Worm (Caenorhabditis elegans) whole organism, dauer: ENCODE data around the gene DC2.5.
"Not testable (repeated sequence)": the region's sequence is repeated elsewhere in the genome, so short reads cannot be mapped to it uniquely, and the experiment has no call there.

Experiments used
- unc-62 ChIP-seq: sonication (generic microtip); optimal IDR thresholded peaks from 2 replicates; lab custom pipeline; 2017; ENCODE audit warnings: missing biosample characterization, missing genetic modification reagents, missing genetic modification characterization

Gene DC2.5

DNA sequence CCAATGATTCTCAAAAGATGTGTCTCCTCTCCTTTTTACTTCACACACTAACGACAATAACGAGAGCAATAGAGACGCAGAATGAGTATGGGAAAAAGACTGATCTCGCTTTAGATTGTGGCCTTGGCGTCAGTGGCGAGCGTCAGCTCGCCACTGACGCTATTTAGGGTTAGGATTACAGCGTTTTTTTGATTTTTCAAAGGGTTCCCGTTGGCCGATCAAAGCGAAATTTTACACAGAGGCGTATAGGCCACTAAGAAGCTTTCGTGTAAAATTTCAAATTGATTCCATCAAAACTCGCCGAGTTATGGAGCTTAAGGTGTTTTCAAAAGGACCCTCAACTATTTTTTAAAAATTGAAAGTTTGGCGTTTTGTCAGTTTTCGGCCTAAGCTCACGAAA is at the start of gene DC2.5:
Gene DC2.5 (minus strand): TSS at position 101 of the 400 bp plus-strand sequence.
- not testable (repeated sequence) for TF ChIP-seq unc-62 (GFP tag; lab: Kevin White, UChicago)

DNA sequence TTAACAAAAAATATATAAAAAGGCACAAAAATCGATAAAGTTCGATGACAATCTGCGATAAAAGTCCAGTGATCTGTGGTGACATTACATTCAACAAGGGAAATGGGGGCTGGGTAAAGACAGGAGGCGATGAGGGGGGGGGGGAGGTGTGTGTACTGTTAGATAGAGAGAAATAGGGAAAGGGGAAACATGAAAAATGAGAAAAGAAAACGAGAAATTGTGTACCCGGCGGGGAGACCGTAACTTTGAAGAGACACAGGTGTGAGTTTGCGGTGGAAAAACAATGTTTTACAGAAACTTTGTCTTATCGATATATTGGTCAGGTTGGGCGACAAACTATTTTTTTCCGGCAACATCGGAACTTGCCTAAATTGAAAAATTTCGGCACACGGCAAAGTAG is 47.7 kb upstream of the DC2.5 start:
- no peak for TF ChIP-seq unc-62 (GFP tag; lab: Kevin White, UChicago)

DNA sequence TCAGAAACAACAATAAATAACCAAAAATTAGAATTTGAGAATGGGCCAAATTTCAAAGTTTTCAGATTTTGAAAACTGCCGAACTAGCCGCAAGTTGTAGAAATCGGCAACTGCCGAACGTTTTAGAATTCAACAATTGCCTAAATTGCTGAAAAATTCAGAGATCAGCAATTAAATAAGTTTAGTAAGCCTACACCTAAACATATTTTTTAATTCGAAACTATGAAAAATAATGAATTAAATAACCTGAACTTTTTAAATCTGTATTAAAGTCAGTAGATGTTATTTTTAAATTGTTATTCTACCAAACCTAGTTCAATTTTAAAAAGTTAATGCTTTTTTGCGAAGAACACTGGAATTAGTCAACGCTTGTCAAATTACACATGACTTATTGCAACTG is 46.1 kb upstream of the DC2.5 start, which contains the start of gene nhr-204:
Gene nhr-204 (minus strand): TSS at position 101 of the 400 bp plus-strand sequence.
- TF ChIP-seq unc-62 (GFP tag; lab: Kevin White, UChicago), result no peak

DNA sequence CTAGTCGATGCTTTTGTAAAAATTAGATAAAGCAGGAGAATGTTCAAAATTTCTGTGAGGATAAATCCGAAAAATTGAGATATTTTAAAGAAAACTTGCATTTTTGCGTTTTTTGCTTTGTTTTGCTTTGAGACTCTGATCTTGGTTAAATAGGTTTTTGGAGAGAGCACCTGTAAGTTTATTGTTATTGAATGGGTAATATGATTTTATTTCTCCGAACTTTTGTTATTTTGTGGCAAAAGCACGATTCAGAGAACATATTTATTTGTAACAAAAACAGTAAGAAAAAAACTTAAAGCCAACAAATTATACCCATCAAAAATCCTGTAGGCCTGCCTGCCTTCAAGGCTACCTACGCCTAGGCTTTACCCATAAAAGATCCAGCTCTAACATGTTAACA is 42.0 kb upstream of the DC2.5 start, which contains the start of gene str-121:
Gene str-121 (minus strand): TSS at position 101 of the 400 bp plus-strand sequence.
- no peak for TF ChIP-seq unc-62 (GFP tag; lab: Kevin White, UChicago)

DNA sequence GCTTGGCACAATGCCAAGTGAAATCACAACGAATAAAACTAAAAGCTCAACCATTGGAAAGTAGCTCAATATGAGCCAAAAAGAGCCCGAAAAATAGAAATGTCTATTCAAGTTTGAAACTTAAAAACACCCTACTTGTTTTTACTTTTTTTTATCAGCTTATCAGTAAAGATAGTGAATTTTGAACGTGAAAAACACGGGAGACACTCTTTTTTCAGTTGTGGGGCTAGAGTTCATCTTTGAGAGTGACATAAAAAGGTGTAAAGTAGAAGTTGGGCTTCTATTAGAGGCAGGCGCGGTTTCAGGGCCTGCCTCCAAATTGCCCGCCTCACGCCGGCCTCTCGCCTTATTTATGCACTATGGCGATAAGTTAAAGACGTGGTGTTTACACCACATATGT is 39.1 kb upstream of the DC2.5 start, which contains the start of gene oac-39:
Gene oac-39 (minus strand): TSS at position 101 of the 400 bp plus-strand sequence.
- TF ChIP-seq unc-62 (GFP tag; lab: Kevin White, UChicago), result no peak

DNA sequence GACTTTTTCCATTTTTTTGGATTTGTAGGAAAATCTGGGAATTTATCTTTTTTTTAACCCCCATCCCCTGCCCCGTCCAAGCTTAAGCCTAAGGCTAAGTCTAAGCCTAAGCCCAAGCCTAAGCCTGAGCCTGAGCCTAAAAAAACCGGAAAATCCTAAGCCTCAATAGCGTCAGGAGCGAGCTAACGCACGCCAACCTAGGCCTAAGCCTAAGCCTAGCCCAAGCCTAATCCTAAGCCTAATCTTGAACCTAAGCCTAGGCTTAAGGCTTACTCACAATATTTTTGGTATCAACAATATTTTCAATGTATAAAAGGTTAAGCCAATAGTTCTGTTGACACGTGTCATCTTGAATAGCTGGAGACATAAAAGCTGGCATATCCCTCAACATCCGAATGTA is 36.0 kb upstream of the DC2.5 start:
- no peak for TF ChIP-seq unc-62 (GFP tag; lab: Kevin White, UChicago)

DNA sequence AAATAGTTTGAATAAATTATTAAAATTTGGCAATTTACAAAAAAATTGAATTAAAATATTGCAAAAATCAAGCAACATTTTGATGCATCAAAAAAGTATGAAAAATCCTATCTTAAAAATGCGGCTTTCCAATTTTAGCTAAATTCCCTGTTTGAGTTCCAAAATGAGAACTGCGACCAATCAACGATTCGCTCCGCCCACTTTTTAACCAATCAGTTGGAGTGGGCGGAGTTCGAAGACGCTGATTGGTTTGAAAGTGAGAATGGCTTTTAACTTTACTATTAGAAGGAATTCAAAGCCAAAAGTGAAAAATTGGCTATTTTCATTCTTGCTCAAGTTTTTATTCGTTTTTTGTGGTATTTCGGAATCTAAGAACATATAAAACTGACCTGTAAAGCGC is 35.0 kb upstream of the DC2.5 start:
- TF ChIP-seq unc-62 (GFP tag; lab: Kevin White, UChicago), result no peak

DNA sequence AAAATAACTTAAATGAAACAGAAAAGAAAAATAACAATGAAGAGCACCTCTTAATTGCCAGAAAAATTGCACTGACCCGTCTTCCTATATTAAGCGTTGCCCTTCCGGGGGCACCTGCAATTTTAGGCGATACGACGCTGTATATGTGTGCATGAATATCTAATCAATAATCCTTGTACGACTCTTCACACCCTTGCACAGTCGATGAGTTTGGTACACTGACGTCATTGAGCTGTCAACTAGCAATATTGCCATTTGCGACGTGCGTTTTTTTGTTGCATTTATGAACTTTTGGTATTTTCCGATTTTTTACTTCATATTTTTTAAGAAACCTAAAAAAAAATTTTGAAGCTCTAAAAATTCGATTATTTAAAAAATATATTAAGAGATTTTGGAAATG is 33.5 kb upstream of the DC2.5 start, which contains the start of gene kin-34:
Gene kin-34 (minus strand): TSS at position 101 of the 400 bp plus-strand sequence.
- no peak for TF ChIP-seq unc-62 (GFP tag; lab: Kevin White, UChicago)

DNA sequence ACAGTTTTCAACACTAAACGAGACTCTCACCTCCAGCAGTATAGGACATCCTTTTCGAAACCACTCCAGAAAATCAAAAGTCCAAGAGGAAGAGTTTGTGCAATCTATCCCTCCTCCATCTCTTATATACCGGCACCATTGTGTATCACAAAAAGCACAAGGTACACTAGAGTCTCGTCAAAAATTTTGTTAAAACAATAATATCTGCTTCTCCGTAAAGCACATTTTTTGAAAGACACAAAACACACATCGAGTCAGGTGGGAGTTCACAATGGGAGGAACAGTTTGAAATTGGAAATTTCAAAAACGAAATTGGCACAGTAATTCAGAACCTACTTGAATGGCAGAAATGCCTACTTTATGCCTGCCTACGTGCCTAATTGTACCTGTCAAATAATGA is 29.9 kb upstream of the DC2.5 start, which contains the start of gene R02C2.7:
Gene R02C2.7 (minus strand): TSS at position 101 of the 400 bp plus-strand sequence.
- no peak for TF ChIP-seq unc-62 (GFP tag; lab: Kevin White, UChicago)

DNA sequence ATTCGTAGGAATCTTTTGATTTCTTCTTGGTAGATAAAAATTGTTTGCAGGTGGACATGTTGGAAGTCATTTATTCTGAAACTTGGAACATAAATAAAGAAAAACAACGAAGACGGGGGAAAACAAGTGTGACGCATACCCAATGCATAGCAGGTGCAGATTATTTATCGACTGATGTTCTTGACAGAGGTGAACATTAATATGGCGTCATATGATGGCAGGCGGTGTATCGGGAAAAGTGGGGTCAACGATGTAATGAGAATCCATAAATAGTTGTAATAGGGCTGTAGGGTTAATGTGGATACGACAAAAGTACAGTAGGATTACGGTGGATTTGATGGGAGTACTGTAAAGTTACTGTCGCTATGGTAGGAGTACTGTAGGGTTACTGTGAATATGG is 27.7 kb upstream of the DC2.5 start, which contains the start of gene txt-2:
Gene txt-2 (minus strand): TSS at position 214 of the 400 bp plus-strand sequence.
- TF ChIP-seq unc-62 (GFP tag; lab: Kevin White, UChicago), result no peak

DNA sequence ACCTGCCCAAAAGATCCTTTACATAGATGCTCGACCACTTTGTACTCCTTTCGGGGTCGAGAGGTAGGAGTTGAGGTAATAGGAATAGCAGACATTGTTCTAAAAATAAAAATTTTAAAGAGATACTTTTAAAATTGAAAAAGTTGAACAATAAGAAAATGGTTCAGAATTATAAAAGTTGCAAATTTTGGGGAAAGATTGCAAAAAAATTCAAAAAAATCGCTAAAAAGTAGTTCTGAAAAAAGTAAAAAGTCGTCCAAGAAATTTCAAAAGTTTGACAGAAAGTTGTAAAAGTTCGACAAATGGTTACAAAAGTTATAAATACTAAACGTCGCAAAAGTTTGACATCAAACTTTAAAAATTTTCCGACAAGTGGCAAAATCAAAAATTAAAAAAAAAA is 25.5 kb upstream of the DC2.5 start, which contains the start of gene R02C2.1:
Gene R02C2.1 (minus strand): TSS at position 101 of the 400 bp plus-strand sequence.
- TF ChIP-seq unc-62 (GFP tag; lab: Kevin White, UChicago), result no peak

DNA sequence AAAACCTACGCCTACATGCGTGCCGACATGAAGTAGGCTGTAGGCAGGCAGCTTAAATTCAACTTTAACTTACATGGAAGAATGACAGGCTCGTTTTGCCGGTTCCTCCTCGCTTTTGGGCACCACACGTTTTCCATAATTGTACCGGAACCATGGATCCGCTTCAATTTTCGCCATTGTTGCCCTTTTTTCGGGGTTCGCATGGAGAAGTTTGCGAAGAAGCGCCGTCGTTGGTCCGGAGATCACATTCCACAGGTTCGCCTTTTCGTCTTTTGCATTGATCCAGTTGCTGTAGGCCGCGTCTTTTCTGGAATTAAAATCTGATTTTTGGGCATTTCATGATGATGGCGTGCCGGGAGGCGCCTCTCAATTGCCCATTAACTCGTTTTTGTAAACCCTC is 24.4 kb upstream of the DC2.5 start:
- TF ChIP-seq unc-62 (GFP tag; lab: Kevin White, UChicago), result no peak

DNA sequence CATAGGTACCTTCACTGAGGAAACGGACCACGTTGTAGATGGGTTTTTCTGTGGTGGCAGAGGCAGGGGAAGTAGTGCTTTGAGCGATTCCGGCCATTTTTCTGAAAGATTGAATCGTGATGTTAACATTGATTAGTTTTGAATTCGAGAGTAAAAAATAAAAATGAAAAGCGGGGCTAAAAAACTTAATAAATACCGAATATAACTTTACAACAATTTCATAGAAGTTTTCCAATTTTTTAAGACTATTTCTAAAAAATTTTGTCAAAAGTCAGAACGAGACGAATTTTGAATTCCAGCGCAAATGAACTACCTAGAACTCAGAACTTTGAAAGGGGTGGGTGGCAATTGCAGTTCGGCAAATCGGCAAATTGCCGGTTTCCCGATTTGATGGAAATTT is 22.0 kb upstream of the DC2.5 start, which contains the start of gene kin-33:
Gene kin-33 (minus strand): TSS at position 101 of the 400 bp plus-strand sequence.
- no peak for TF ChIP-seq unc-62 (GFP tag; lab: Kevin White, UChicago)

DNA sequence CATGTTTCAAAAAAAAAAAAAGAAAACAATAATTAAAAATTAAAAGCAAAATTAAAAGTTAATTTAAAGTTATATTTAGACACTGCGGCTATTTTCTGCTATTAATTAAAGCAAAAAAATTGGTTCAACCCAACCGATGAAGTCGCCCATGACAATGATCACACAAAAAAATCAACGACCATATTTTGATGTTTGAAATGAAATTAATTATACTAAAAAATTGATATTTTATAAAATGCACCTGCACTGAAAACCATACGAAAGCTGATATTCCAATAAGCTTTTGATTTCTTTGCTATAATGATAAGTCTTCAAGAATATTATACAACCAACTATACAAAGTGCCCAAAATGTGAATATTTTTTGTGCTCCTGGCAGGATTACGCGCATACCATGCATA is 7.0 kb upstream of the DC2.5 start, which contains the start of gene srh-80:
Gene srh-80 (plus strand): TSS at position 301 of the 400 bp plus-strand sequence.
- no peak for TF ChIP-seq unc-62 (GFP tag; lab: Kevin White, UChicago)

DNA sequence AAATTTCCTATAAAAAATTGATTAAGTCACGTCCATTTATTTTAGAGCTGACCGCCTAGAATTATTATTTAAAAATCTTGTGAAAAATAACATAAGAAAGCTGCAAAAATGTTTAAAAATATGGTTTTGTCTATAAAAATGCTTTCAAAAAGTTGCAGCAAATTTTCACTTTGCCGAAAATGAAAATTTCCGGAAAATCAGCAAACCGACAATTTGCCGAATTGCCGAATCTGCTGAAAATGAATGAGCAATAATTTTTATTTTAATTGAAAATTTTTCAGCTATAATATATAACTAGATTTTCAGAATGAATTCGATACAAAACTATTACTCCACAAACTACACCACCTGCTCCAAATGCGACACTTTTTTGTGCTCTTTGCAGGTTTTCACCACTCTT is 4.3 kb upstream of the DC2.5 start, which contains the start of gene srh-78:
Gene srh-78 (plus strand): TSS at position 301 of the 400 bp plus-strand sequence.
- TF ChIP-seq unc-62 (GFP tag; lab: Kevin White, UChicago), result no peak

DNA sequence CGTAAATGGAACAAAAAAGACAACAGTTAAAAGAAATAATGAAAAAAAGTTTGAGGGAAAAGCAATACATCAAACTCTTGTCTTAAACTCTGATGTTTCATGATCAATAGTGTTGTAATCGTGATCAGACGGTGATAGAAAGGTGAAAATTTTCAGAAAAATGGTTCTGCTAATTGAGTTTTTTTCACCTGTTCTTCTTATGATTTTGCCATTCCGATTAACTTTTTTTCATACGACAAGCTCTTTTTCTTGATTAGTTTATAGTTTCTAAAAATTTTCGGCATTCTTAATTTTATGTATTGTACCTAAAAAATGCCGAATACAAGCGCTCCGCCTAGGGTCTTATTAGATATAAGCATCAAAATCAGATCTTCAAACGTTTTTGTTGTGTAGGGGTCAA is 3.1 kb upstream of the DC2.5 start:
- no peak for TF ChIP-seq unc-62 (GFP tag; lab: Kevin White, UChicago)
